Worm (Caenorhabditis elegans) whole organism, L3 larva: Measurements from ENCODE around the gene clec-3.

ENCODE experiments used
- R02D3.7 ChIP-seq: fragments of 150-350 bp; optimal IDR thresholded peaks from 2 replicates; lab custom pipeline; 2014; ENCODE audit warnings: missing biosample characterization, missing genetic modification characterization
- ZK546.5 ChIP-seq: sonication (generic microtip); optimal IDR thresholded peaks from 2 replicates; lab custom pipeline; 2017; ENCODE audit warnings: missing biosample characterization, missing genetic modification characterization
- ama-1 ChIP-seq: fragments of 150-350 bp; optimal IDR thresholded peaks from 2 replicates; lab custom pipeline; 2018
- ceh-16 ChIP-seq: sonication (generic microtip); optimal IDR thresholded peaks from 2 replicates; lab custom pipeline; 2017; ENCODE audit warnings: missing biosample characterization, missing genetic modification characterization
- ceh-82 ChIP-seq: fragments of 150-350 bp; optimal IDR thresholded peaks from 2 replicates; lab custom pipeline; 2014; ENCODE audit warnings: missing biosample characterization, missing genetic modification characterization
- ceh-9 ChIP-seq: sonication (generic microtip); optimal IDR thresholded peaks from 2 replicates; lab custom pipeline; 2018; ENCODE audit warnings: missing biosample characterization, missing genetic modification characterization
- daf-12 ChIP-seq: fragments of 150-350 bp; optimal IDR thresholded peaks from 2 replicates; lab custom pipeline; 2014; ENCODE audit warnings: missing biosample characterization, missing genetic modification reagents, missing genetic modification characterization
- egl-27 ChIP-seq: sonication (generic microtip); optimal IDR thresholded peaks from 4 replicates; lab custom pipeline; 2017; ENCODE audit warnings: missing biosample characterization, missing genetic modification reagents, missing genetic modification characterization
- egl-5 ChIP-seq: fragments of 150-350 bp; optimal IDR thresholded peaks from 2 replicates; lab custom pipeline; 2017; ENCODE audit warnings: missing biosample characterization, missing genetic modification reagents, missing genetic modification characterization, inconsistent platforms
- elt-1 ChIP-seq: fragments of 150-350 bp; optimal IDR thresholded peaks from 2 replicates; lab custom pipeline; 2014; ENCODE audit warnings: missing biosample characterization, missing genetic modification characterization
- elt-2 ChIP-seq: sonication (generic microtip); optimal IDR thresholded peaks from 2 replicates; lab custom pipeline; 2016; ENCODE audit warnings: missing genetic modification reagents, mild to moderate bottlenecking, missing genetic modification characterization, missing compliant biosample characterization
- fkh-2 ChIP-seq: fragments of 150-350 bp; optimal IDR thresholded peaks from 2 replicates; lab custom pipeline; 2014; ENCODE audit warnings: missing biosample characterization, missing genetic modification reagents, missing genetic modification characterization
- fos-1 ChIP-seq: fragments of 150-350 bp; optimal IDR thresholded peaks from 2 replicates; lab custom pipeline; 2014; ENCODE audit warnings: missing biosample characterization, missing genetic modification characterization
- hmg-11 ChIP-seq: sonication (generic microtip); optimal IDR thresholded peaks from 2 replicates; lab custom pipeline; 2016; ENCODE audit warnings: missing genetic modification characterization, missing compliant biosample characterization
- jun-1 ChIP-seq: fragments of 150-350 bp; optimal IDR thresholded peaks from 2 replicates; lab custom pipeline; 2014; ENCODE audit warnings: missing biosample characterization, missing genetic modification reagents, missing genetic modification characterization
- lin-15B ChIP-seq: fragments of 150-350 bp; optimal IDR thresholded peaks from 2 replicates; lab custom pipeline; 2014; ENCODE audit warnings: missing biosample characterization, missing genetic modification characterization
- lin-39 ChIP-seq: fragments of 150-350 bp; optimal IDR thresholded peaks from 2 replicates; lab custom pipeline; 2018; ENCODE audit warnings: missing biosample characterization, missing genetic modification reagents, missing genetic modification characterization
- mdl-1 ChIP-seq: fragments of 150-350 bp; optimal IDR thresholded peaks from 2 replicates; lab custom pipeline; 2014; ENCODE audit warnings: missing biosample characterization, missing genetic modification characterization
- mml-1 ChIP-seq: fragments of 150-350 bp; sonication (generic microtip); optimal IDR thresholded peaks from 3 replicates; lab custom pipeline; 2014; ENCODE audit warnings: missing biosample characterization, missing genetic modification characterization
- nfya-1 ChIP-seq: sonication (generic microtip); optimal IDR thresholded peaks from 2 replicates; lab custom pipeline; 2017; ENCODE audit warnings: missing genetic modification characterization, mild to moderate bottlenecking, missing compliant biosample characterization, antibody characterized with exemption, moderate library complexity; ENCODE audit not compliant: insufficient read depth
- nhr-23 ChIP-seq: fragments of 150-350 bp; optimal IDR thresholded peaks from 2 replicates; lab custom pipeline; 2014; ENCODE audit warnings: missing biosample characterization, missing genetic modification reagents, missing genetic modification characterization
- nhr-237 ChIP-seq: fragments of 150-350 bp; optimal IDR thresholded peaks from 2 replicates; lab custom pipeline; 2014; ENCODE audit warnings: missing biosample characterization, missing genetic modification characterization
- nhr-25 ChIP-seq: sonication (generic microtip); optimal IDR thresholded peaks from 2 replicates; lab custom pipeline; 2017; ENCODE audit warnings: missing biosample characterization, missing genetic modification characterization
- nhr-28 ChIP-seq: fragments of 150-350 bp; optimal IDR thresholded peaks from 2 replicates; lab custom pipeline; 2014; ENCODE audit warnings: missing biosample characterization, missing genetic modification characterization
- nhr-43 ChIP-seq: sonication (generic microtip); optimal IDR thresholded peaks from 2 replicates; lab custom pipeline; 2016; ENCODE audit warnings: mild to moderate bottlenecking, missing genetic modification characterization, missing compliant biosample characterization; ENCODE audit not compliant: poor library complexity, severe bottlenecking
- nhr-77 ChIP-seq: fragments of 150-350 bp; optimal IDR thresholded peaks from 2 replicates; lab custom pipeline; 2014; ENCODE audit warnings: missing biosample characterization, missing genetic modification characterization
- pha-4 ChIP-seq: fragments of 150-350 bp; optimal IDR thresholded peaks from 2 replicates; lab custom pipeline; 2014; ENCODE audit warnings: missing biosample characterization, missing genetic modification reagents, missing genetic modification characterization
- pqm-1 ChIP-seq: fragments of 150-350 bp; optimal IDR thresholded peaks from 2 replicates; lab custom pipeline; 2017; ENCODE audit warnings: missing biosample characterization, missing genetic modification characterization, inconsistent platforms
- sea-2 ChIP-seq: fragments of 150-350 bp; sonication (generic microtip); optimal IDR thresholded peaks from 4 replicates; lab custom pipeline; 2014; ENCODE audit warnings: missing biosample characterization, missing genetic modification reagents, missing genetic modification characterization
- snpc-4 ChIP-seq: fragments of 150-350 bp; optimal IDR thresholded peaks from 2 replicates; lab custom pipeline; 2014; ENCODE audit warnings: missing biosample characterization, missing genetic modification characterization
- unc-39 ChIP-seq: sonication (generic microtip); optimal IDR thresholded peaks from 4 replicates; lab custom pipeline; 2017; ENCODE audit warnings: missing biosample characterization, missing genetic modification characterization
- unc-62 ChIP-seq: fragments of 150-350 bp; sonication (generic microtip); optimal IDR thresholded peaks from 4 replicates; lab custom pipeline; 2014; ENCODE audit warnings: missing biosample characterization, missing genetic modification reagents, missing genetic modification characterization
- zag-1 ChIP-seq: fragments of 150-350 bp; optimal IDR thresholded peaks from 2 replicates; lab custom pipeline; 2014; ENCODE audit warnings: missing biosample characterization, missing genetic modification characterization
- ztf-11 ChIP-seq: fragments of 150-350 bp; optimal IDR thresholded peaks from 2 replicates; lab custom pipeline; 2014; ENCODE audit warnings: missing biosample characterization, missing genetic modification characterization

The clec-3 gene

ce11 chrII:2990089-2990488, 29.6 kb downstream of the clec-3 start:
- TF ChIP-seq mdl-1: no peak
- TF ChIP-seq fkh-2 (tag; lab: Kevin White, UChicago): no peak
- no peak for TF ChIP-seq ceh-82 (tag; lab: Kevin White, UChicago)
- no peak for TF ChIP-seq zag-1 (tag; lab: Kevin White, UChicago)
- TF ChIP-seq elt-2 (tag; lab: Kevin White, UChicago): no peak
- no peak for TF ChIP-seq nhr-237
- TF ChIP-seq sea-2 (GFP tag; lab: Kevin White, UChicago): no peak
- TF ChIP-seq snpc-4 (tag; lab: Kevin White, UChicago): no peak
- no peak for TF ChIP-seq egl-5 (tag; lab: Kevin White, UChicago)
- no peak for TF ChIP-seq lin-15B (tag; lab: Kevin White, UChicago)
- TF ChIP-seq mml-1 (tag; lab: Kevin White, UChicago): no peak
- TF ChIP-seq pha-4: no peak
- no peak for TF ChIP-seq nhr-43 (tag; lab: Kevin White, UChicago)
- TF ChIP-seq nhr-25 (tag; lab: Kevin White, UChicago): no peak
- TF ChIP-seq fos-1 (tag; lab: Kevin White, UChicago): no peak

DNA sequence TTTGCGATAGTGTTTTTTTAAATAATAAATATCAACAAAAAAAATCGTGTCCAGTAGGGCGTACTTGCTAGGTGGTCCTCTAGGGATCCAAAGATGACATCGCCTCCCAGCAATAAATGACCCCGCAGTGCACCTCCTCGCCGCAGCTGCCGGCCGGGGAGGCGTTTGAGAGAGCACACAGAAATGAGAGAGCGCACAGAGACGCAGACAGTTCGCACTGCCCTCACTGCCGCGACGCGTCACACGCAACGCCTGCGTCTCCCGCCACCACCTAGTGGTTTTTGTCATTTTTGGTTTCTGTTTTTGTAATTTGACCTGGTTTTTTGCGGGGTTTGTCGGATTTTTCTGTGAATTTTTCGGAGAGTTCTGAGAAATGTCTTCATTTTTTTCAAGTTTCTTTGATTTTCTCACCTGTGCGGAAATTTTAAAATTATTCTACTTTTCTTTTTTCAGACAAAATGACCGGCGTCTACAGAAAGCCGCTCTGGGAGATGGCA, 31.8 kb downstream of the clec-3 start, which contains the start of gene lido-7:
TSS of gene lido-7 (plus strand) at position 447 of the 497 bp plus-strand sequence.
- peak; percentile 15 for TF ChIP-seq nhr-23 (tag; lab: Kevin White, UChicago)
- TF ChIP-seq sea-2 (GFP tag; lab: Kevin White, UChicago): no peak
- TF ChIP-seq nhr-28 (tag; lab: Kevin White, UChicago): no peak
- no peak for TF ChIP-seq nhr-25 (tag; lab: Kevin White, UChicago)
- TF ChIP-seq jun-1: no peak
- TF ChIP-seq ztf-11: no peak
- no peak for TF ChIP-seq fos-1 (tag; lab: Kevin White, UChicago)
- TF ChIP-seq elt-1: no peak
- TF ChIP-seq snpc-4 (tag; lab: Kevin White, UChicago): no peak
- peak; percentile 68 for TF ChIP-seq lin-39 (tag; lab: Kevin White, UChicago)
- peak; percentile 36 for TF ChIP-seq elt-2 (tag; lab: Kevin White, UChicago)
- TF ChIP-seq unc-62 (GFP tag; lab: Kevin White, UChicago): no peak
- TF ChIP-seq zag-1 (tag; lab: Kevin White, UChicago): no peak
- TF ChIP-seq daf-12 (tag; lab: Kevin White, UChicago): no peak
- TF ChIP-seq R02D3.7 (tag; lab: Kevin White, UChicago): no peak
- TF ChIP-seq egl-27 (tag; lab: Kevin White, UChicago): no peak
- TF ChIP-seq pha-4: peak; percentile 44
- TF ChIP-seq nhr-77: no peak
- peak; percentile 64 for TF ChIP-seq hmg-11
- no peak for TF ChIP-seq mml-1 (tag; lab: Kevin White, UChicago)
- TF ChIP-seq nfya-1 (tag; lab: Kevin White, UChicago): peak; percentile 51
- TF ChIP-seq unc-39: no peak
- peak; percentile 58 for TF ChIP-seq lin-15B (tag; lab: Kevin White, UChicago)
- TF ChIP-seq pqm-1: no peak
- no peak for TF ChIP-seq ceh-9 (tag; lab: Kevin White, UChicago)
- no peak for TF ChIP-seq ZK546.5 (tag; lab: Kevin White, UChicago)

DNA sequence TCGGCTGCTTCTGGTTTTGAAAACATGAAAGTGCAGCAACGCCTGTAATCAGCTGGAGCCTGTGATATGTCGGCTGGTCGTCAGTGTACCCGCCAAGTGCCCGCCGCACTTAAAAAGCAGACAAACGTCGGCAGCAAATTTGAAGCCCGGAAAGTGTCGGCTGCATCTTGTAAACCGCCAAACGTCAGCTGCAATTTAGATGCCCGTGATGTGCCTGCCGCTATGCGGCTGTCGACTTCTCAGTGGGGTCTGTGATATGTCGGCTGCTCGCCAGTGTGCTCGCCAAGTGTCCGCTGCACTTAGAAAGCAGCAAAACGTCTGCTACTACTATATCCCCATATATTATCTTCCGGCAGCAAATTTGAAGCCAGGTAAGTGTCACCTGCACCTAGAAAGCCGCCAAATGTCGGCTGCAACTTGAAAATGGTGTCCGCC, 32.6 kb downstream of the clec-3 start:
- TF ChIP-seq daf-12 (tag; lab: Kevin White, UChicago) (no peak), lin-15B (tag; lab: Kevin White, UChicago) (no peak), snpc-4 (tag; lab: Kevin White, UChicago) (peak; percentile 24), ceh-16 (tag; lab: Kevin White, UChicago) (no peak)

DNA sequence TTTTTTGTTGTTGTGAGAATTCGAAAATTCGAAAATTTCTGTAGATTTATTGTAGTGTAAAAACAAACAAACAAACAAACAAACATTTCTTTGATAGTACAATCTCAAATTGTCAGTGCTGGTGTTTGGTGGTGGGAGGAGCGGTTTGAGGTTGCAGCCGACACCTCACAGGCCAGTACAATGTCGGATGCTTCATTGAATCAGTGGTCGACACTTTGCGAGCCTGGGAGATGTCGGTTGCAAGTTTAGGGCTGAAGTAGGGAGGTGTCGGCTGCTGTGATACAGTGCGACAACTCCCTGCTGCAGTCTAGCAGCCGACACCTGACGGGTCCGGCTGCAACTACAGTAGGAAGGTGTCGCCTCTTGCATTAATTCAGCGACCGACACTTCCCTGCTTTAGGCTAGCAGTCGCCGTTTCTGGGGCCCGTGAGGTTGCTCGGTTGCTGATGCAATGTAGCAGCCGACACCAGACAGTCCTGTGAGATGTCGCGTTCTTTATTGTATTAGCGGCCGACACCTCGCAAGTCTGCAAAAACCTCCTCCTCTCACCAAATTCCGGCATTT, 33.7 kb downstream of the clec-3 start:
- TF ChIP-seq elt-1: no peak
- no peak for TF ChIP-seq ama-1 (lab: Kevin White, UChicago)
- TF ChIP-seq nhr-28 (tag; lab: Kevin White, UChicago): no peak
- TF ChIP-seq elt-2 (tag; lab: Kevin White, UChicago): no peak
- TF ChIP-seq snpc-4 (tag; lab: Kevin White, UChicago): peak; percentile 43
- TF ChIP-seq, all 47 proteins: peak for 1
